Worm (Caenorhabditis elegans): Measurements from ENCODE around the gene gon-1.

DNA sequence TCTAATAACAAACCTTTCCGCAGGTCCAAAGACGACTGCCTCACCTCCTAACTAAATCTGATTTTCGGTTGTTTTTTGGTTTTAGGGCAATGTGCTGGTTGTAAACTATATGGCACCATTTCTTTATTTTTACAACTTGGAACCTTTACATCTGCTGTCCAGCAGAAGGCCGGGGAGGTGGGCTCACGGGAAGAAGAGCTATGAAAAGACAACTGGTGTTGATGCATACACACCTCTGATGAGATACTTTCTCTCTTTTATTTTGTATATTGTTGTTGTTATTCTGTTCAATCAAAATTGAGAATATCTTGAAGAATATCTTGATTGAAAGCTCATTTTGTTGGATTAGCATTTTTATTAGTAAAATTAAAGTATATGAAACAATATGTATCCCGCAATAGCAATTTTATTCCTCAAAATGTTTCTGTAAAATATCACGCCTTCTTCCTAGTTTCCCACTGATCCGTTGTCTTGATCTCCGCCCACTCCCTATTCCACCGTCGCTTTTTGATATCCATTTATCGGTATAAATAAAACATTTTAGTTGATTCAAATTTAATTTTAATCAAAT, 24.5 kb upstream of the gon-1 start, which contains the start of gene dhp-2:
- no peak for TF ChIP-seq unc-3 (GFP tag; conservative IDR thresholded peaks at IDR 0.05)
- TF ChIP-seq unc-3 (tag; optimal IDR thresholded peaks at IDR 0.05), result no peak
- no peak for TF ChIP-seq hlh-13 (GFP tag; optimal IDR thresholded peaks at IDR 0.05)
- no peak for TF ChIP-seq nhr-11 (tag; optimal IDR thresholded peaks at IDR 0.05)
- TF ChIP-seq ceh-34 (tag; optimal IDR thresholded peaks at IDR 0.05), result no peak
- TF ChIP-seq pax-1 (tag; optimal IDR thresholded peaks at IDR 0.05), result no peak
- TF ChIP-seq syd-9 (tag; optimal IDR thresholded peaks at IDR 0.05), result no peak
- TF ChIP-seq gmeb-2 (tag; optimal IDR thresholded peaks at IDR 0.05), result no peak
- no peak for TF ChIP-seq elt-2 (tag; optimal IDR thresholded peaks at IDR 0.05)
- no peak for TF ChIP-seq odd-2 (tag; optimal IDR thresholded peaks at IDR 0.05)
- TF ChIP-seq lin-11 (tag; optimal IDR thresholded peaks at IDR 0.05), result no peak

Data from whole organism, late embryonic.